Worm (Caenorhabditis elegans) whole organism, L4 larva: ENCODE measurements around the gene tbc-16.

ENCODE experiments used
- Y48G9A.11 ChIP-seq: fragments of 200-800 bp; sonication (Bioruptor generic); IDR thresholded peaks from 2 replicates; pipeline ENCODE4 v1.3.6; 2022; ENCODE audit warnings: missing genetic modification reagents, missing genetic modification characterization, missing compliant biosample characterization
- Y5F2A.4 ChIP-seq: fragments of 200-800 bp; sonication (Bioruptor generic); optimal IDR thresholded peaks from 2 replicates; lab custom pipeline; 2018; ENCODE audit warnings: mild to moderate bottlenecking, missing genetic modification characterization, missing compliant biosample characterization
- Y75B8A.6 ChIP-seq: fragments of 200-800 bp; sonication (Bioruptor generic); IDR thresholded peaks from 2 replicates; pipeline ENCODE4 v1.3.6; 2022; ENCODE audit warnings: missing genetic modification reagents, missing genetic modification characterization, missing compliant biosample characterization
- ZK337.2 ChIP-seq: fragments of 200-800 bp; sonication (Bioruptor generic); IDR thresholded peaks from 2 replicates; pipeline ENCODE4 v1.3.6; 2022; ENCODE audit warnings: missing genetic modification reagents, missing genetic modification characterization, missing compliant biosample characterization
- ZK546.5 ChIP-seq, 2 experiments: sonication (generic microtip); optimal IDR thresholded peaks; 2 replicates each; lab custom pipeline; 2017; ENCODE audit warnings: missing biosample characterization in 2 of 2, missing genetic modification characterization in 2 of 2
- attf-4 ChIP-seq: sonication (generic microtip); optimal IDR thresholded peaks from 3 replicates; lab custom pipeline; 2017; ENCODE audit warnings: missing biosample characterization, missing genetic modification characterization
- ceh-20 ChIP-seq: fragments of 200-800 bp; sonication (Bioruptor generic); IDR thresholded peaks from 2 replicates; pipeline ENCODE4 v1.3.6; 2022; ENCODE audit warnings: missing genetic modification reagents, missing genetic modification characterization, missing compliant biosample characterization
- ceh-62 ChIP-seq: sonication (generic microtip); optimal IDR thresholded peaks from 2 replicates; lab custom pipeline; 2017; ENCODE audit warnings: missing biosample characterization, missing genetic modification characterization
- ceh-82 ChIP-seq: sonication (generic microtip); optimal IDR thresholded peaks from 2 replicates; lab custom pipeline; 2017; ENCODE audit warnings: missing biosample characterization, missing genetic modification characterization
- ces-1 ChIP-seq: fragments of 150-350 bp; sonication (generic microtip); optimal IDR thresholded peaks from 4 replicates; lab custom pipeline; 2014; ENCODE audit warnings: missing biosample characterization, missing genetic modification reagents, missing genetic modification characterization
- ctbp-1 ChIP-seq: fragments of 200-800 bp; sonication (Bioruptor generic); IDR thresholded peaks from 2 replicates; pipeline ENCODE4 v1.3.6; 2022; ENCODE audit warnings: missing genetic modification reagents, missing genetic modification characterization, missing compliant biosample characterization
- daf-12 ChIP-seq: fragments of 150-350 bp; optimal IDR thresholded peaks from 2 replicates; lab custom pipeline; 2014; ENCODE audit warnings: missing biosample characterization, missing genetic modification reagents, missing genetic modification characterization
- daf-8 ChIP-seq: fragments of 200-800 bp; sonication (Bioruptor generic); IDR thresholded peaks from 2 replicates; pipeline ENCODE4 v1.3.6; 2022; ENCODE audit warnings: missing genetic modification characterization, missing compliant biosample characterization
- dmd-8 ChIP-seq: fragments of 200-800 bp; sonication (Bioruptor generic); IDR thresholded peaks from 2 replicates; pipeline ENCODE4 v1.3.6; 2022; ENCODE audit warnings: missing genetic modification characterization, missing compliant biosample characterization
- dmd-9 ChIP-seq: fragments of 200-800 bp; sonication (Bioruptor generic); IDR thresholded peaks from 2 replicates; pipeline ENCODE4 v1.3.6; 2022; ENCODE audit warnings: missing genetic modification reagents, missing genetic modification characterization, missing compliant biosample characterization
- egl-27 ChIP-seq: sonication (generic microtip); optimal IDR thresholded peaks from 3 replicates; lab custom pipeline; 2017; ENCODE audit warnings: missing biosample characterization, missing genetic modification reagents, missing genetic modification characterization
- fkh-10 ChIP-seq: fragments of 150-350 bp; optimal IDR thresholded peaks from 2 replicates; lab custom pipeline; 2014; ENCODE audit warnings: missing biosample characterization, missing genetic modification reagents, missing genetic modification characterization
- hlh-30 ChIP-seq: sonication (generic microtip); optimal IDR thresholded peaks from 2 replicates; lab custom pipeline; 2017; ENCODE audit warnings: antibody characterized with exemption, mild to moderate bottlenecking, missing genetic modification characterization, missing compliant biosample characterization; ENCODE audit not compliant: insufficient read depth
- hmg-1.1 ChIP-seq: fragments of 200-800 bp; sonication (Bioruptor generic); IDR thresholded peaks from 2 replicates; pipeline ENCODE4 v1.3.6; 2022; ENCODE audit warnings: missing genetic modification reagents, missing genetic modification characterization, missing compliant biosample characterization
- lin-29 ChIP-seq: fragments of 200-800 bp; sonication (Bioruptor generic); IDR thresholded peaks from 2 replicates; pipeline ENCODE4 v1.3.6; 2022; ENCODE audit warnings: missing genetic modification reagents, missing genetic modification characterization, missing compliant biosample characterization
- madf-9 ChIP-seq: fragments of 200-800 bp; sonication (Bioruptor generic); conservative IDR thresholded peaks from 2 replicates; pipeline ENCODE4 v1.3.6; 2022; ENCODE audit warnings: missing genetic modification reagents, missing genetic modification characterization, missing compliant biosample characterization
- mdl-1 ChIP-seq, 2 experiments: fragments of 150-350 bp in 1 of 2; sonication (generic microtip) in 1 of 2; optimal IDR thresholded peaks; 2 replicates each; lab custom pipeline; 2014 to 2017; ENCODE audit warnings: missing biosample characterization in 2 of 2, missing genetic modification characterization in 2 of 2
- mdt-29 ChIP-seq: fragments of 200-800 bp; sonication (Bioruptor generic); IDR thresholded peaks from 2 replicates; pipeline ENCODE4 v1.3.6; 2022; ENCODE audit warnings: missing genetic modification reagents, missing genetic modification characterization, missing compliant biosample characterization
- mxl-2 ChIP-seq: fragments of 200-800 bp; sonication (Bioruptor generic); conservative IDR thresholded peaks from 2 replicates; pipeline ENCODE4 v1.3.6; 2022; ENCODE audit warnings: missing genetic modification reagents, missing genetic modification characterization, missing compliant biosample characterization
- nhr-10 ChIP-seq: fragments of 150-350 bp; optimal IDR thresholded peaks from 2 replicates; lab custom pipeline; 2014; ENCODE audit warnings: missing biosample characterization, missing genetic modification characterization
- nhr-11 ChIP-seq: fragments of 150-350 bp; optimal IDR thresholded peaks from 2 replicates; lab custom pipeline; 2014; ENCODE audit warnings: missing biosample characterization, missing genetic modification characterization
- nhr-111 ChIP-seq: fragments of 200-800 bp; sonication (Bioruptor generic); optimal IDR thresholded peaks from 2 replicates; lab custom pipeline; 2018; ENCODE audit warnings: mild to moderate bottlenecking, missing genetic modification characterization, missing compliant biosample characterization
- nhr-25 ChIP-seq: sonication (generic microtip); optimal IDR thresholded peaks from 2 replicates; lab custom pipeline; 2017; ENCODE audit warnings: missing genetic modification characterization, mild to moderate bottlenecking, missing compliant biosample characterization, antibody characterized with exemption, moderate library complexity, borderline replicate concordance; ENCODE audit not compliant: insufficient read depth
- nhr-42 ChIP-seq: fragments of 200-800 bp; sonication (Bioruptor generic); IDR thresholded peaks from 2 replicates; pipeline ENCODE4 v1.3.6; 2022; ENCODE audit warnings: missing genetic modification characterization, missing compliant biosample characterization
- nhr-48 ChIP-seq: sonication (generic microtip); optimal IDR thresholded peaks from 2 replicates; lab custom pipeline; 2016; ENCODE audit warnings: mild to moderate bottlenecking, missing genetic modification characterization, missing compliant biosample characterization
- php-3 ChIP-seq: fragments of 200-800 bp; sonication (Bioruptor generic); IDR thresholded peaks from 2 replicates; pipeline ENCODE4 v1.3.6; 2022; ENCODE audit warnings: missing genetic modification reagents, missing genetic modification characterization, missing compliant biosample characterization
- pqm-1 ChIP-seq: sonication (generic microtip); optimal IDR thresholded peaks from 2 replicates; lab custom pipeline; 2017; ENCODE audit warnings: missing biosample characterization, missing genetic modification characterization
- snpc-4 ChIP-seq: fragments of 150-350 bp; optimal IDR thresholded peaks from 2 replicates; lab custom pipeline; 2014; ENCODE audit warnings: missing biosample characterization, missing genetic modification characterization
- spr-1 ChIP-seq: sonication (generic microtip); optimal IDR thresholded peaks from 2 replicates; lab custom pipeline; 2016; ENCODE audit warnings: mild to moderate bottlenecking, missing genetic modification characterization, missing compliant biosample characterization
- tag-97 ChIP-seq: fragments of 200-800 bp; sonication (Bioruptor generic); IDR thresholded peaks from 2 replicates; pipeline ENCODE4 v1.3.6; 2022; ENCODE audit warnings: missing genetic modification characterization, missing compliant biosample characterization
- unc-130 ChIP-seq: sonication (generic microtip); optimal IDR thresholded peaks from 2 replicates; lab custom pipeline; 2016; ENCODE audit warnings: missing genetic modification reagents, missing genetic modification characterization, missing compliant biosample characterization
- unc-62 ChIP-seq, 3 experiments: fragments of 150-350 bp in 1 of 3; sonication (generic microtip); optimal IDR thresholded peaks in 2 of 3; peaks in 1 of 3; 1 replicate in 1 of 3; 2 replicates in 2 of 3; lab custom pipeline; 2014 to 2017; ENCODE audit warnings: missing biosample characterization in 3 of 3, missing genetic modification characterization in 3 of 3, missing genetic modification reagents in 3 of 3, missing genotype in 1 of 3
- vab-7 ChIP-seq: fragments of 200-800 bp; sonication (Bioruptor generic); IDR thresholded peaks from 2 replicates; pipeline ENCODE4 v1.3.6; 2022; ENCODE audit warnings: missing genetic modification reagents, missing genetic modification characterization, missing compliant biosample characterization
- zfp-2 ChIP-seq: sonication (generic microtip); optimal IDR thresholded peaks from 2 replicates; lab custom pipeline; 2016; ENCODE audit warnings: mild to moderate bottlenecking, missing genetic modification characterization, missing compliant biosample characterization
- ztf-7 ChIP-seq: fragments of 150-350 bp; optimal IDR thresholded peaks from 2 replicates; lab custom pipeline; 2014; ENCODE audit warnings: missing biosample characterization, missing genetic modification characterization

The tbc-16 gene

ce11 chrX:5896001-5896400 lies 1.1 kb upstream of the tbc-16 start (continued):
- TF ChIP-seq fkh-10 (peak; percentile 86), lin-29 (GFP tag; lab: Robert Waterston, UW) (no peak), hlh-30 (tag; lab: Kevin White, UChicago) (no peak), mxl-2 (GFP tag; lab: Robert Waterston, UW) (no peak), tag-97 (GFP tag; lab: Robert Waterston, UW) (no peak), pqm-1 (tag; lab: Kevin White, UChicago) (no peak), unc-62 (GFP tag; optimal IDR thresholded peaks at IDR 0.05 in 1 of 2; lab: Kevin White, UChicago) (peak in 1 of 2 experiments; percentile 96), unc-62 (tag; optimal IDR thresholded peaks at IDR 0.05; lab: Kevin White, UChicago) (no peak), vab-7 (GFP tag; lab: Robert Waterston, UW) (no peak), nhr-10 (tag; lab: Kevin White, UChicago) (no peak), Y75B8A.6 (GFP tag; lab: Robert Waterston, UW) (no peak), ceh-82 (tag; lab: Kevin White, UChicago) (no peak), Y5F2A.4 (GFP tag; lab: Kevin White, UChicago) (no peak), php-3 (GFP tag; lab: Robert Waterston, UW) (no peak), spr-1 (no peak), Y48G9A.11 (GFP tag; lab: Robert Waterston, UW) (no peak), nhr-111 (GFP tag; lab: Kevin White, UChicago) (no peak), attf-4 (tag; lab: Kevin White, UChicago) (no peak), dmd-9 (GFP tag; lab: Robert Waterston, UW) (no peak), dmd-8 (GFP tag; lab: Robert Waterston, UW) (no peak), hmg-1.1 (GFP tag; lab: Robert Waterston, UW) (0 out of 2 replicates have a peak, but pooled peaks have one; percentile 25), daf-12 (tag; lab: Kevin White, UChicago) (no peak), ZK546.5 (tag; optimal IDR thresholded peaks at IDR 0.05; lab: Kevin White, UChicago) (no peak), ceh-62 (no peak), ctbp-1 (GFP tag; lab: Robert Waterston, UW) (peak; percentile 56; the same call in 1 of the 2 replicates), nhr-25 (tag; lab: Kevin White, UChicago) (no peak), ceh-20 (GFP tag; lab: Robert Waterston, UW) (no peak), nhr-11 (tag; lab: Kevin White, UChicago) (no peak), daf-8 (GFP tag; lab: Robert Waterston, UW) (no peak), unc-130 (GFP tag; lab: Kevin White, UChicago) (no peak), zfp-2 (tag; lab: Kevin White, UChicago) (no peak), madf-9 (no peak), mdt-29 (GFP tag; lab: Robert Waterston, UW) (no peak), mdl-1 (tag; optimal IDR thresholded peaks at IDR 0.05; lab: Kevin White, UChicago) (no peak), nhr-48 (tag; lab: Kevin White, UChicago) (no peak), snpc-4 (tag; lab: Kevin White, UChicago) (no peak), ZK337.2 (GFP tag; lab: Robert Waterston, UW) (no peak), ztf-7 (no peak), nhr-42 (GFP tag; lab: Robert Waterston, UW) (no peak), ces-1 (GFP tag; lab: Kevin White, UChicago) (peak; percentile 37)

- TF ChIP-seq egl-27 (no peak), unc-62 (GFP tag; optimal IDR thresholded peaks at IDR 0.05 in 1 of 2; lab: Kevin White, UChicago) (peak in 1 of 2 experiments; percentile 68), unc-62 (tag; optimal IDR thresholded peaks at IDR 0.05; lab: Kevin White, UChicago) (no peak)
These were observed 4.4 kb downstream of the tbc-16 start for ce11 chrX:5901499-5901898.
